Fruit fly (Drosophila melanogaster) Kc167 (cell line): ENCODE results near the gene CG14636.

Experiments
- psq ChIP-seq: fragments of >200 bp; optimal IDR thresholded peaks from 2 replicates; lab custom pipeline; 2017; ENCODE audit warnings: missing external identifiers
- ttk ChIP-seq: sonication (Bioruptor generic); optimal IDR thresholded peaks from 2 replicates; lab custom pipeline; 2017; ENCODE audit warnings: missing external identifiers

- no peak for TF ChIP-seq psq (lab: Kevin White, UChicago)
- TF ChIP-seq ttk (lab: Kevin White, UChicago), result no peak
Observed at dm6 chr3R:4241776-4242175, 26.7 kb upstream of the CG14636 start.
